Worm (Caenorhabditis elegans): Measurements from ENCODE around the gene Y39A3A.2.

ce11 chrIII:2068248-2068647, 10.8 kb upstream of the Y39A3A.2 start, which contains the start of gene Y39A3A.3:
- TF ChIP-seq pha-4 (tag; optimal IDR thresholded peaks at IDR 0.05) (no peak), ama-1 (optimal IDR thresholded peaks at IDR 0.05) (no peak), ama-1 (GFP tag; optimal IDR thresholded peaks at IDR 0.05) (no peak), B0035.1 (tag; optimal IDR thresholded peaks at IDR 0.05) (no peak), B0261.1 (tag; optimal IDR thresholded peaks at IDR 0.05) (no peak), athp-1 (tag; optimal IDR thresholded peaks at IDR 0.05) (no peak), hmg-1.2 (GFP tag; IDR thresholded peaks at IDR 0.05) (no peak), snpc-1.1 (tag; optimal IDR thresholded peaks at IDR 0.05; ENCODE audit: insufficient read depth) (no peak)

Measured in whole organism, young adult.